Fruit fly (Drosophila melanogaster) whole organism, prepupa: ENCODE data around the gene CG9917.

Experiments
- CG10631 ChIP-seq: fragments of 200-800 bp; sonication (Bioruptor generic); optimal IDR thresholded peaks from 2 replicates; lab custom pipeline; 2016; ENCODE audit warnings: missing biosample characterization, missing genetic modification characterization
- CG10669 ChIP-seq: fragments of 200-800 bp; sonication (Bioruptor generic); optimal IDR thresholded peaks from 3 replicates; lab custom pipeline; 2018; ENCODE audit warnings: missing biosample characterization, mild to moderate bottlenecking, missing genetic modification characterization, moderate library complexity
- CG11294 ChIP-seq: fragments of 200-800 bp; sonication (Bioruptor generic); IDR thresholded peaks from 2 replicates; pipeline ENCODE4 v1.3.6; 2022; ENCODE audit warnings: missing biosample characterization, missing genetic modification characterization
- CG15336 ChIP-seq: fragments of 200-800 bp; sonication (Bioruptor generic); IDR thresholded peaks from 2 replicates; pipeline ENCODE4 v1.3.6; 2022; ENCODE audit warnings: missing biosample characterization, missing genetic modification characterization
- CG1621 ChIP-seq: fragments of 200-800 bp; sonication (Bioruptor generic); optimal IDR thresholded peaks from 3 replicates; lab custom pipeline; 2018; ENCODE audit warnings: missing biosample characterization, mild to moderate bottlenecking, missing genetic modification characterization
- CG16779 ChIP-seq: fragments of 200-800 bp; sonication (Bioruptor generic); optimal IDR thresholded peaks from 3 replicates; lab custom pipeline; 2017; ENCODE audit warnings: missing biosample characterization, mild to moderate bottlenecking, missing genetic modification characterization
- CG3032 ChIP-seq: fragments of 200-800 bp; optimal IDR thresholded peaks from 2 replicates; lab custom pipeline; 2019; ENCODE audit warnings: missing biosample characterization, mild to moderate bottlenecking, missing genetic modification characterization, moderate library complexity
- CG31627 ChIP-seq: fragments of 200-800 bp; sonication (Bioruptor generic); optimal IDR thresholded peaks from 3 replicates; lab custom pipeline; 2016; ENCODE audit warnings: missing biosample characterization, missing genetic modification characterization
- CG32006 ChIP-seq: fragments of 200-800 bp; sonication (Bioruptor generic); optimal IDR thresholded peaks from 3 replicates; lab custom pipeline; 2017; ENCODE audit warnings: missing biosample characterization, mild to moderate bottlenecking, missing genetic modification characterization
- CG34406 ChIP-seq: fragments of 200-800 bp; sonication (Bioruptor generic); optimal IDR thresholded peaks from 3 replicates; lab custom pipeline; 2016; ENCODE audit warnings: missing biosample characterization, missing genetic modification characterization
- CG3919 ChIP-seq: fragments of 200-800 bp; sonication (Bioruptor generic); optimal IDR thresholded peaks from 3 replicates; lab custom pipeline; 2016; ENCODE audit warnings: missing biosample characterization, missing genetic modification characterization
- CG4318 ChIP-seq: fragments of 200-800 bp; sonication (Bioruptor generic); optimal IDR thresholded peaks from 3 replicates; lab custom pipeline; 2017; ENCODE audit warnings: missing biosample characterization, mild to moderate bottlenecking, missing genetic modification characterization
- CG6163 ChIP-seq: fragments of 200-800 bp; sonication (Bioruptor generic); IDR thresholded peaks from 3 replicates; pipeline ENCODE4 v1.3.6; 2022; ENCODE audit warnings: missing biosample characterization, missing genetic modification characterization
- CG6276 ChIP-seq: fragments of 200-800 bp; sonication (Bioruptor generic); optimal IDR thresholded peaks from 2 replicates; lab custom pipeline; 2017; ENCODE audit warnings: missing biosample characterization, mild to moderate bottlenecking, missing genetic modification characterization
- CG6792 ChIP-seq: fragments of 200-800 bp; sonication (Bioruptor generic); optimal IDR thresholded peaks from 3 replicates; lab custom pipeline; 2016; ENCODE audit warnings: missing biosample characterization, missing genetic modification characterization
- CG6808 ChIP-seq: fragments of 200-800 bp; sonication (Bioruptor generic); optimal IDR thresholded peaks from 3 replicates; lab custom pipeline; 2017; ENCODE audit warnings: missing biosample characterization, missing genetic modification characterization, mild to moderate bottlenecking, moderate library complexity, missing genetic modification reagents
- CG7368 ChIP-seq: fragments of 200-800 bp; sonication (Bioruptor generic); optimal IDR thresholded peaks from 3 replicates; lab custom pipeline; 2016; ENCODE audit warnings: missing biosample characterization, missing genetic modification characterization
- CG8119 ChIP-seq: fragments of 200-800 bp; sonication (Bioruptor generic); IDR thresholded peaks from 3 replicates; pipeline ENCODE4 v1.3.6; 2022; ENCODE audit warnings: missing biosample characterization, missing genetic modification characterization
- CG8319 ChIP-seq: fragments of 200-800 bp; sonication (Bioruptor generic); optimal IDR thresholded peaks from 3 replicates; lab custom pipeline; 2016; ENCODE audit warnings: missing biosample characterization, missing genetic modification characterization
- CG8632 ChIP-seq: fragments of 200-800 bp; sonication (Bioruptor generic); optimal IDR thresholded peaks from 3 replicates; lab custom pipeline; 2016; ENCODE audit warnings: missing biosample characterization, missing genetic modification characterization
- CG9139 ChIP-seq: fragments of 200-800 bp; sonication (Bioruptor generic); optimal IDR thresholded peaks from 3 replicates; lab custom pipeline; 2017; ENCODE audit warnings: missing biosample characterization, mild to moderate bottlenecking, missing genetic modification characterization
- Eip75B ChIP-seq: fragments of 200-800 bp; sonication (Bioruptor generic); optimal IDR thresholded peaks from 3 replicates; lab custom pipeline; 2016; ENCODE audit warnings: missing biosample characterization, missing genetic modification characterization
- Eip78C ChIP-seq: fragments of 200-800 bp; sonication (Bioruptor generic); peaks from one replicate; lab custom pipeline; 2016; ENCODE audit warnings: missing biosample characterization, missing genetic modification characterization
- Eip93F ChIP-seq: fragments of 200-800 bp; sonication (Bioruptor generic); optimal IDR thresholded peaks from 2 replicates; lab custom pipeline; 2016; ENCODE audit warnings: missing biosample characterization, mild to moderate bottlenecking, missing genetic modification characterization
- Ets21C ChIP-seq: fragments of 200-800 bp; sonication (Bioruptor generic); optimal IDR thresholded peaks from 3 replicates; lab custom pipeline; 2016; ENCODE audit warnings: missing biosample characterization, missing genetic modification characterization
- Ets96B ChIP-seq: fragments of 200-800 bp; optimal IDR thresholded peaks from 2 replicates; lab custom pipeline; 2019; ENCODE audit warnings: missing biosample characterization, mild to moderate bottlenecking, missing genetic modification characterization, moderate library complexity
- Gug ChIP-seq: fragments of 200-800 bp; sonication (Bioruptor generic); IDR thresholded peaks from 2 replicates; pipeline ENCODE4 v1.3.6; 2022; ENCODE audit warnings: missing biosample characterization, missing genetic modification characterization
- Hr38 ChIP-seq: sonication (Bioruptor generic); optimal IDR thresholded peaks from 2 replicates; lab custom pipeline; 2016; ENCODE audit warnings: missing biosample characterization, missing genetic modification characterization
- Hr4 ChIP-seq: fragments of 200-800 bp; sonication (Bioruptor generic); optimal IDR thresholded peaks from 3 replicates; lab custom pipeline; 2016; ENCODE audit warnings: missing biosample characterization, missing genetic modification characterization
- Lpt ChIP-seq: fragments of 200-800 bp; sonication (Bioruptor generic); optimal IDR thresholded peaks from 3 replicates; lab custom pipeline; 2016; ENCODE audit warnings: missing biosample characterization, missing genetic modification characterization
- OdsH ChIP-seq: fragments of 200-800 bp; sonication (Bioruptor generic); optimal IDR thresholded peaks from 3 replicates; lab custom pipeline; 2016; ENCODE audit warnings: missing biosample characterization, missing genetic modification characterization
- Sox102F ChIP-seq: fragments of 200-800 bp; sonication (Bioruptor generic); optimal IDR thresholded peaks from 2 replicates; lab custom pipeline; 2016; ENCODE audit warnings: missing biosample characterization, mild to moderate bottlenecking, missing genetic modification characterization
- Sox14 ChIP-seq: fragments of 200-800 bp; sonication (Bioruptor generic); optimal IDR thresholded peaks from 3 replicates; lab custom pipeline; 2016; ENCODE audit warnings: missing biosample characterization, missing genetic modification characterization
- Sox15 ChIP-seq: fragments of 200-800 bp; sonication (Bioruptor generic); optimal IDR thresholded peaks from 3 replicates; lab custom pipeline; 2016; ENCODE audit warnings: missing biosample characterization, missing genetic modification characterization
- achi ChIP-seq: fragments of 200-800 bp; sonication (Bioruptor generic); optimal IDR thresholded peaks from 3 replicates; lab custom pipeline; 2016; ENCODE audit warnings: missing biosample characterization, missing genetic modification characterization
- acj6 ChIP-seq: fragments of 200-800 bp; sonication (Bioruptor generic); optimal IDR thresholded peaks from 3 replicates; lab custom pipeline; 2016; ENCODE audit warnings: missing biosample characterization, missing genetic modification characterization
- dac ChIP-seq: fragments of 200-800 bp; sonication (Bioruptor generic); optimal IDR thresholded peaks from 2 replicates; lab custom pipeline; 2017; ENCODE audit warnings: missing biosample characterization, mild to moderate bottlenecking, missing genetic modification characterization
- dsx ChIP-seq: fragments of 200-800 bp; optimal IDR thresholded peaks from 3 replicates; lab custom pipeline; 2019; ENCODE audit warnings: missing biosample characterization, mild to moderate bottlenecking, missing genetic modification characterization, moderate library complexity; ENCODE audit not compliant: poor library complexity, severe bottlenecking
- eg ChIP-seq: fragments of 200-800 bp; sonication (Bioruptor generic); IDR thresholded peaks from 3 replicates; pipeline ENCODE4 v1.3.6; 2022; ENCODE audit warnings: missing biosample characterization, missing genetic modification characterization
- esn ChIP-seq: fragments of 200-800 bp; sonication (Bioruptor generic); optimal IDR thresholded peaks from 2 replicates; lab custom pipeline; 2016; ENCODE audit warnings: missing biosample characterization, mild to moderate bottlenecking, missing genetic modification characterization, moderate library complexity
- fd59A ChIP-seq: fragments of 200-800 bp; sonication (Bioruptor generic); optimal IDR thresholded peaks from 2 replicates; lab custom pipeline; 2017; ENCODE audit warnings: missing biosample characterization, mild to moderate bottlenecking, missing genetic modification characterization, missing genetic modification reagents
- fkh ChIP-seq: fragments of 200-800 bp; sonication (Bioruptor generic); optimal IDR thresholded peaks from 3 replicates; lab custom pipeline; 2017; ENCODE audit warnings: missing biosample characterization, mild to moderate bottlenecking, missing genetic modification characterization, moderate library complexity
- lz ChIP-seq: fragments of 200-800 bp; sonication (Bioruptor generic); optimal IDR thresholded peaks from 3 replicates; lab custom pipeline; 2016; ENCODE audit warnings: missing biosample characterization, missing genetic modification characterization
- net ChIP-seq: fragments of 200-800 bp; sonication (Bioruptor generic); optimal IDR thresholded peaks from 3 replicates; lab custom pipeline; 2016; ENCODE audit warnings: missing biosample characterization, missing genetic modification characterization
- pdm3 ChIP-seq: fragments of 200-800 bp; sonication (Bioruptor generic); optimal IDR thresholded peaks from 3 replicates; lab custom pipeline; 2016; ENCODE audit warnings: missing biosample characterization, missing genetic modification characterization
- salr ChIP-seq, 2 experiments: fragments of 200-800 bp; sonication (Bioruptor generic); optimal IDR thresholded peaks; 3 replicates each; lab custom pipeline; 2016 to 2018; ENCODE audit warnings: missing biosample characterization in 2 of 2, missing genetic modification characterization in 2 of 2, mild to moderate bottlenecking in 1 of 2
- spab ChIP-seq: fragments of 200-800 bp; sonication (Bioruptor generic); optimal IDR thresholded peaks from 2 replicates; lab custom pipeline; 2017; ENCODE audit warnings: missing biosample characterization, mild to moderate bottlenecking, missing genetic modification characterization, missing genetic modification reagents
- ss ChIP-seq, 2 experiments: fragments of 200-800 bp; sonication (Bioruptor generic); optimal IDR thresholded peaks; 2 replicates in 1 of 2; 3 replicates in 1 of 2; lab custom pipeline; 2017 to 2018; ENCODE audit warnings: mild to moderate bottlenecking in 2 of 2, missing biosample characterization in 2 of 2, missing genetic modification characterization in 2 of 2, moderate library complexity in 1 of 2
- svp ChIP-seq: fragments of 200-800 bp; sonication (Bioruptor generic); peaks from one replicate; lab custom pipeline; 2016; ENCODE audit warnings: missing biosample characterization, missing genetic modification characterization
- topi ChIP-seq: fragments of 200-800 bp; sonication (Bioruptor generic); optimal IDR thresholded peaks from 3 replicates; lab custom pipeline; 2016; ENCODE audit warnings: missing biosample characterization, missing genetic modification characterization
- vri ChIP-seq: fragments of 200-800 bp; sonication (Bioruptor generic); optimal IDR thresholded peaks from 3 replicates; lab custom pipeline; 2016; ENCODE audit warnings: missing biosample characterization, mild to moderate bottlenecking, missing genetic modification characterization

The CG9917 gene

dm6 chrX:16358670-16359320 lies 35.8 kb upstream of the CG9917 start, which contains the start of the genes U2af50 and PIG-Q:
U2af50 (minus strand) TSS chrX:16359039.
PIG-Q (plus strand) TSS chrX:16359143.
- TF ChIP-seq Eip75B (GFP tag; lab: Kevin White, UChicago) (no peak), CG6808 (no peak), net (no peak), fkh (GFP tag; lab: Kevin White, UChicago) (peak; percentile 90), esn (GFP tag; lab: Kevin White, UChicago) (peak; percentile 83), eg (GFP tag; lab: Robert Waterston, UW) (no peak), CG8632 (GFP tag; lab: Kevin White, UChicago) (peak; percentile 90), Hr38 (GFP tag; lab: Kevin White, UChicago) (no peak), vri (GFP tag; lab: Kevin White, UChicago) (peak; percentile 62), Eip78C (peak; percentile 92), Sox102F (GFP tag; lab: Kevin White, UChicago) (no peak), Ets96B (tag; lab: Kevin White, UChicago) (peak; percentile 91), CG8319 (peak; percentile 73), CG32006 (GFP tag; lab: Kevin White, UChicago) (peak; percentile 93), Gug (GFP tag; lab: Robert Waterston, UW) (peak; percentile 89), lz (peak; percentile 80), Lpt (GFP tag; lab: Kevin White, UChicago) (peak; percentile 84), acj6 (GFP tag; lab: Kevin White, UChicago) (peak; percentile 90), dac (GFP tag; lab: Kevin White, UChicago) (peak; percentile 82), CG15336 (GFP tag; lab: Robert Waterston, UW) (peak; percentile 90), spab (GFP tag; lab: Kevin White, UChicago) (no peak), CG11294 (no peak; the same call in 1 of the 2 replicates), CG31627 (GFP tag; lab: Kevin White, UChicago) (peak; percentile 75), pdm3 (peak; percentile 81), Sox14 (GFP tag; lab: Kevin White, UChicago) (peak; percentile 74), Sox15 (GFP tag; lab: Kevin White, UChicago) (peak; percentile 84), CG6163 (GFP tag; lab: Robert Waterston, UW) (no peak), Ets21C (GFP tag; lab: Kevin White, UChicago) (peak; percentile 66), CG10631 (peak; percentile 94), CG7368 (GFP tag; lab: Kevin White, UChicago) (no peak), OdsH (GFP tag; lab: Kevin White, UChicago) (peak; percentile 90), CG16779 (no peak), svp (GFP tag; lab: Kevin White, UChicago) (no peak), CG3919 (GFP tag; lab: Kevin White, UChicago) (no peak), Eip93F (GFP tag; lab: Kevin White, UChicago) (peak; percentile 38), topi (GFP tag; lab: Kevin White, UChicago) (no peak), CG34406 (peak; percentile 94), CG8119 (GFP tag; lab: Robert Waterston, UW) (no peak; the same call in none of the 3 replicates), salr (GFP tag; optimal IDR thresholded peaks at IDR 0.05; lab: Kevin White, UChicago) (no peak), fd59A (GFP tag; lab: Kevin White, UChicago) (no peak), CG6276 (GFP tag; lab: Kevin White, UChicago) (no peak), CG10669 (peak; percentile 89), dsx (GFP tag; lab: Kevin White, UChicago) (peak; percentile 89), CG4318 (GFP tag; lab: Kevin White, UChicago) (peak; percentile 85), ss (GFP tag; optimal IDR thresholded peaks at IDR 0.05; lab: Kevin White, UChicago) (no peak), CG1621 (peak; percentile 82), Hr4 (GFP tag; lab: Kevin White, UChicago) (peak; percentile 79), CG3032 (peak; percentile 93), CG6792 (GFP tag; lab: Kevin White, UChicago) (peak; percentile 84), achi (GFP tag; lab: Kevin White, UChicago) (peak; percentile 93), CG9139 (GFP tag; lab: Kevin White, UChicago) (peak; percentile 86)
